Worm (Caenorhabditis elegans) whole organism, L3 larva: ENCODE measurements around the gene unc-104.

Source experiments
- R02D3.7 ChIP-seq: fragments of 150-350 bp; optimal IDR thresholded peaks from 2 replicates; lab custom pipeline; 2014; ENCODE audit warnings: missing biosample characterization, missing genetic modification characterization
- aly-2 ChIP-seq: fragments of 150-350 bp; optimal IDR thresholded peaks from 2 replicates; lab custom pipeline; 2014; ENCODE audit warnings: missing biosample characterization, missing genetic modification characterization
- ceh-28 ChIP-seq: fragments of 150-350 bp; optimal IDR thresholded peaks from 2 replicates; lab custom pipeline; 2014; ENCODE audit warnings: missing biosample characterization, missing genetic modification reagents, missing genetic modification characterization
- egl-27 ChIP-seq: sonication (generic microtip); optimal IDR thresholded peaks from 4 replicates; lab custom pipeline; 2017; ENCODE audit warnings: missing biosample characterization, missing genetic modification reagents, missing genetic modification characterization
- elt-1 ChIP-seq: fragments of 150-350 bp; optimal IDR thresholded peaks from 2 replicates; lab custom pipeline; 2014; ENCODE audit warnings: missing biosample characterization, missing genetic modification characterization
- elt-2 ChIP-seq: sonication (generic microtip); optimal IDR thresholded peaks from 2 replicates; lab custom pipeline; 2016; ENCODE audit warnings: missing genetic modification reagents, mild to moderate bottlenecking, missing genetic modification characterization, missing compliant biosample characterization
- elt-3 ChIP-seq, 3 experiments: fragments of 150-350 bp in 1 of 3; sonication (generic microtip) in 2 of 3; optimal IDR thresholded peaks; 2 replicates in 2 of 3; 4 replicates in 1 of 3; lab custom pipeline; 2014 to 2017; ENCODE audit warnings: missing biosample characterization in 3 of 3, missing genetic modification characterization in 3 of 3
- eor-1 ChIP-seq, 2 experiments: fragments of 150-350 bp; optimal IDR thresholded peaks; 2 replicates each; lab custom pipeline; 2014 to 2018; ENCODE audit warnings: missing biosample characterization in 2 of 2, missing genetic modification characterization in 2 of 2
- fkh-10 ChIP-seq: sonication (generic microtip); optimal IDR thresholded peaks from 2 replicates; lab custom pipeline; 2017; ENCODE audit warnings: missing biosample characterization, missing genetic modification reagents, missing genetic modification characterization
- fkh-2 ChIP-seq: fragments of 150-350 bp; optimal IDR thresholded peaks from 2 replicates; lab custom pipeline; 2014; ENCODE audit warnings: missing biosample characterization, missing genetic modification reagents, missing genetic modification characterization
- fos-1 ChIP-seq: fragments of 150-350 bp; optimal IDR thresholded peaks from 2 replicates; lab custom pipeline; 2014; ENCODE audit warnings: missing biosample characterization, missing genetic modification characterization
- hmg-11 ChIP-seq: sonication (generic microtip); optimal IDR thresholded peaks from 2 replicates; lab custom pipeline; 2016; ENCODE audit warnings: missing genetic modification characterization, missing compliant biosample characterization
- jun-1 ChIP-seq: fragments of 150-350 bp; optimal IDR thresholded peaks from 2 replicates; lab custom pipeline; 2014; ENCODE audit warnings: missing biosample characterization, missing genetic modification reagents, missing genetic modification characterization
- lin-15B ChIP-seq: fragments of 150-350 bp; optimal IDR thresholded peaks from 2 replicates; lab custom pipeline; 2014; ENCODE audit warnings: missing biosample characterization, missing genetic modification characterization
- lsy-12 ChIP-seq: sonication (generic microtip); optimal IDR thresholded peaks from 2 replicates; lab custom pipeline; 2016; ENCODE audit warnings: mild to moderate bottlenecking, missing genetic modification characterization, missing compliant biosample characterization
- mdl-1 ChIP-seq: fragments of 150-350 bp; optimal IDR thresholded peaks from 2 replicates; lab custom pipeline; 2014; ENCODE audit warnings: missing biosample characterization, missing genetic modification characterization
- mml-1 ChIP-seq: fragments of 150-350 bp; sonication (generic microtip); optimal IDR thresholded peaks from 3 replicates; lab custom pipeline; 2014; ENCODE audit warnings: missing biosample characterization, missing genetic modification characterization
- nfya-1 ChIP-seq: sonication (generic microtip); optimal IDR thresholded peaks from 2 replicates; lab custom pipeline; 2017; ENCODE audit warnings: missing genetic modification characterization, mild to moderate bottlenecking, missing compliant biosample characterization, antibody characterized with exemption, moderate library complexity; ENCODE audit not compliant: insufficient read depth
- nhr-11 ChIP-seq: fragments of 150-350 bp; optimal IDR thresholded peaks from 2 replicates; lab custom pipeline; 2014; ENCODE audit warnings: missing biosample characterization, missing genetic modification characterization
- nhr-12 ChIP-seq: fragments of 150-350 bp; optimal IDR thresholded peaks from 2 replicates; lab custom pipeline; 2014; ENCODE audit warnings: missing biosample characterization, missing genetic modification characterization
- nhr-23 ChIP-seq: fragments of 150-350 bp; optimal IDR thresholded peaks from 2 replicates; lab custom pipeline; 2014; ENCODE audit warnings: missing biosample characterization, missing genetic modification reagents, missing genetic modification characterization
- nhr-28 ChIP-seq: fragments of 150-350 bp; optimal IDR thresholded peaks from 2 replicates; lab custom pipeline; 2014; ENCODE audit warnings: missing biosample characterization, missing genetic modification characterization
- nhr-43 ChIP-seq: sonication (generic microtip); optimal IDR thresholded peaks from 2 replicates; lab custom pipeline; 2016; ENCODE audit warnings: mild to moderate bottlenecking, missing genetic modification characterization, missing compliant biosample characterization; ENCODE audit not compliant: poor library complexity, severe bottlenecking
- nhr-77 ChIP-seq: fragments of 150-350 bp; optimal IDR thresholded peaks from 2 replicates; lab custom pipeline; 2014; ENCODE audit warnings: missing biosample characterization, missing genetic modification characterization
- pha-4 ChIP-seq: fragments of 150-350 bp; optimal IDR thresholded peaks from 2 replicates; lab custom pipeline; 2014; ENCODE audit warnings: missing biosample characterization, missing genetic modification reagents, missing genetic modification characterization
- pqm-1 ChIP-seq: fragments of 150-350 bp; optimal IDR thresholded peaks from 2 replicates; lab custom pipeline; 2017; ENCODE audit warnings: missing biosample characterization, missing genetic modification characterization, inconsistent platforms
- sea-2 ChIP-seq: fragments of 150-350 bp; sonication (generic microtip); optimal IDR thresholded peaks from 4 replicates; lab custom pipeline; 2014; ENCODE audit warnings: missing biosample characterization, missing genetic modification reagents, missing genetic modification characterization
- snpc-4 ChIP-seq: fragments of 150-350 bp; optimal IDR thresholded peaks from 2 replicates; lab custom pipeline; 2014; ENCODE audit warnings: missing biosample characterization, missing genetic modification characterization
- tbx-2 ChIP-seq: sonication (generic microtip); optimal IDR thresholded peaks from 2 replicates; lab custom pipeline; 2016; ENCODE audit warnings: mild to moderate bottlenecking, missing genetic modification characterization, missing compliant biosample characterization
- unc-39 ChIP-seq: sonication (generic microtip); optimal IDR thresholded peaks from 4 replicates; lab custom pipeline; 2017; ENCODE audit warnings: missing biosample characterization, missing genetic modification characterization
- zag-1 ChIP-seq: fragments of 150-350 bp; optimal IDR thresholded peaks from 2 replicates; lab custom pipeline; 2014; ENCODE audit warnings: missing biosample characterization, missing genetic modification characterization
- ztf-11 ChIP-seq: fragments of 150-350 bp; optimal IDR thresholded peaks from 2 replicates; lab custom pipeline; 2014; ENCODE audit warnings: missing biosample characterization, missing genetic modification characterization
- ztf-4 ChIP-seq: fragments of 150-350 bp; optimal IDR thresholded peaks from 2 replicates; lab custom pipeline; 2014; ENCODE audit warnings: missing biosample characterization, missing genetic modification characterization

The unc-104 gene

DNA sequence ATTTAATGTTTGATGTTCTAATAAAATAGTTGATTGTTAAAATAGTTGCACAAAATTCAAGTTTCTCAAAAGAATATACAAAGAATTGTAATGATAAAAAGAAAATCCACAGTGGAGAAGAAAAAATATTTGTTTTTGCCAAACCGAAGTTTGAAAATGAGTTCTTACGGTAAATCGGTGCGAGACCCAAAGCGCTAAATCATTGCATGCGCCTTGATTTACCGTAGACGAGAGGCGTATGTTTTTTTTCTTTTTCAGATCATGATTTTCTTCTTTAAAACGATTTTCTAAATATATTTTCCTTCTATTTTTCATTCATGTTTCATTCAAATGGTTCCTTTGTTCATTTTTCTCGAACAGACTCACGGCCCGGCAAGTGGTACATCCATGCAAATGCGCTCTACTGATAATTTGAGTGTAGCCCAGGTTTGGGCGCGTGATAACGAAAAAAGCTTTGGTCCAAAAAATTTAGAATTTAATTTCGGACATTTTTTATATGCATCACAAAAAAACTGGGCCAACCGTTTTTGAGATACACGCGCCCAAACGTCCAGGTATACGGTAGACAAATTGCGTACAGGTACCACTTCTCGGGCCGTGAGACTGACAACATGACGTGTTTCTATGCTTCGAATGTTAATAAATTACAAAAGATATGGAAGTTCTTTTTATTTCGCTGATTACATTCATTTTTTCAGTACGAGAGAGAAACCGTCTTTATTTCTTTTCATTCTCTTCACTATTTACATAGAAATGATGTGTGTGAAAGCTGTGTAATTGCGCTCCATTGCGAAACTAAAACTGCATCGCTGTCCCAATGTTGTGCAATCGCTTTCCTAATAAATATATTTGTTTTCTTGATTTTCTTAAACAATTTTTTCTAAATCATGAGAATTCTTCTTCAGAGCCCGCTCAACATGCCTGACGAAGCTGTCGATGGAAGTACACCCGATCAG, 30.4 kb downstream of the unc-104 start, which contains the start of gene znf-598:
Gene znf-598 (plus strand): TSS at position 906 of the 956 bp plus-strand sequence.
- TF ChIP-seq fkh-10 (no peak), elt-2 (peak; percentile 72), unc-39 (tag; lab: Kevin White, UChicago) (no peak), nhr-11 (no peak), nfya-1 (tag; lab: Kevin White, UChicago) (no peak), lin-15B (peak; percentile 64), pqm-1 (peak; percentile 40), fos-1 (tag; lab: Kevin White, UChicago) (no peak), zag-1 (tag; lab: Kevin White, UChicago) (no peak), snpc-4 (tag; lab: Kevin White, UChicago) (peak; percentile 64), eor-1 (tag; optimal IDR thresholded peaks at IDR 0.05; lab: Kevin White, UChicago) (no peak), nhr-23 (peak; percentile 16), hmg-11 (tag; lab: Kevin White, UChicago) (no peak), pha-4 (peak; percentile 84), fkh-2 (tag; lab: Kevin White, UChicago) (no peak), elt-3 (tag; optimal IDR thresholded peaks at IDR 0.05; lab: Kevin White, UChicago) (no peak), nhr-28 (tag; lab: Kevin White, UChicago) (no peak)

DNA sequence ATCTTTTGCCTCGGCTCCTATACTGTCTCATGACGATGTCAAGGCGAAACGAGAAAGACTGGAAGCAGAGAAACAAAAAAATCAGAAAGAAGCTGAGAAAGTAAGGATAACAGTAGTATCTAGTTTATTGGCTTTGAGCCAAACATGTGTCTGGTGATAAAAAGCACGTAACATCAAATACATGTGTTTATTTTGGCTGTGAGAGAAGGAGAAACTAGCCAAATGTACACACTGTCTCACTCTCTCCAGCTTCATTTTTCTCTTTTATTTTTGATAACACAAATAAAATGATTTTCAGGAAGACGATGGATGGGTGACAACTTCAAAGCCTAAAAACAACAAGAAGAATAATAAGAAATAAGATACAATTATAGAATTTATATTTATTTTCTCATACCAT, 34.7 kb downstream of the unc-104 start:
- TF ChIP-seq tbx-2 (tag; lab: Kevin White, UChicago) = no peak
- peak; percentile 68 for TF ChIP-seq pha-4

DNA sequence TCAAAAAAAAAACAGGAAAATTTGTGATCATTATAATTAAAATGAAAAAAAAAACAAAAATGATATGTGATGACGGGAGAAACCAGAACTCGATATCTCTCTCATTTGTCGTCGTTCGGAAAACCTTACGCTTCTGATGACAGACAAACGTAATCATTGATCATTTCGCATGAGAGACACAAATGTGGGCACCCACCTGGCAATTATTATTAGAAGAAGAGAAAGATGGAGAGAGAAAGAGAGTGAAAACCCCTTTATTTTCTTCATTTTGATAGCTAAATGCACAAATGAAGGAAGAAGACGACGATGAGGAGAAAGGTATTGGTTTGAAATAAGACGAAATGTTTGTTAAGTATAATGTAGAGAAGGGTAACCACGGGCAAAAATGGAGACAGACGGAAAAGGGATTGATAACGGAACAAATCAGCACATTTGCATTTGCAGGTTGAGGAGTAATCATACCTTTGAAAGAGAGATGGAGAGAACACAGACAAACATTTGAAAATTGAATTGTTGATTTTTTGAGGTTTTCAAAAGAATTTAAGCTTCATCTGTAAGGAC, 36.4 kb downstream of the unc-104 start:
- no peak for TF ChIP-seq R02D3.7 (tag; lab: Kevin White, UChicago)
- no peak for TF ChIP-seq ztf-11 (tag; lab: Kevin White, UChicago)
- peak; percentile 47 for TF ChIP-seq pha-4
- no peak for TF ChIP-seq lsy-12 (tag; lab: Kevin White, UChicago)
- TF ChIP-seq pqm-1 = peak; percentile 63
- TF ChIP-seq elt-2 = peak; percentile 78

DNA sequence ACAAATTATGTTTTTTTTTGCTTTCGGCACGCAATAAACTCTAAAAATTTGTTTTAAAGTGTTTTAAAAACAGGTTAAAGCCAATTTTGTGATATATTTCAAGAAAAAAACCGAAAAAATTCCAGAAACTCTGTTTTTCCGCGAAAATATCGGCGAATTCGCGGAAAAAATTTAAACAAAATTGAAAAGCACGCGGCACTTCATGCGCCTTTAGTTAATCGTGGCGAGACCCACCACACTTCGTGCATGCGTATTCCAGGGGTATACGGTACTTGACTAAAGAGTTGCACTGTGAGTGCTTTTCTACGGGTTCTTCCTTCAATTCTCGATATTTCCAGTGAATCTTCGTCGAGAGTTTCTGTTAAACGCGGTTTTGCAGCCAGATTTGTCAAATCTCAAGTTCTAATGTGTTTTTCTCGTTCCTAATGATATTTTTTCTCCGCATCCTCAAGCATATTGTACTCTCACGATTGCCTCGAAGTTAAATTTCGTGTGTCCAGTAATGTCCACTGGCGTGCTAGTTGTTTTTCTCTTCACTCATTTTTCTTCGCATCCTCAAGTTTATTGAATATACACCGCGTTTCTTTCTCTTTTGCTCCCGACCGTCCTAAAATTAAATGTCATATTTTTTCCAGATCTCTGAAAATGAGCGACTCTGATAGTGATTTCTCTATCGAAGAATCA, 43.0 kb downstream of the unc-104 start, which contains the start of gene cin-4:
Gene cin-4 (plus strand): TSS at position 634 of the 684 bp plus-strand sequence.
- no peak for TF ChIP-seq nhr-77 (tag; lab: Kevin White, UChicago)
- TF ChIP-seq nfya-1 (tag; lab: Kevin White, UChicago) = no peak
- no peak for TF ChIP-seq snpc-4 (tag; lab: Kevin White, UChicago)
- no peak for TF ChIP-seq ztf-4 (tag; lab: Kevin White, UChicago)
- no peak for TF ChIP-seq nhr-11
- no peak for TF ChIP-seq fos-1 (tag; lab: Kevin White, UChicago)
- TF ChIP-seq elt-3 (tag; optimal IDR thresholded peaks at IDR 0.05; lab: Kevin White, UChicago) = no peak
- no peak for TF ChIP-seq jun-1 (tag; lab: Kevin White, UChicago)
- TF ChIP-seq ceh-28 = no peak
- no peak for TF ChIP-seq sea-2
- no peak for TF ChIP-seq mdl-1 (tag; lab: Kevin White, UChicago)
- TF ChIP-seq zag-1 (tag; lab: Kevin White, UChicago) = no peak
- no peak for TF ChIP-seq nhr-12 (tag; lab: Kevin White, UChicago)
- no peak for TF ChIP-seq nhr-43 (tag; lab: Kevin White, UChicago)

DNA sequence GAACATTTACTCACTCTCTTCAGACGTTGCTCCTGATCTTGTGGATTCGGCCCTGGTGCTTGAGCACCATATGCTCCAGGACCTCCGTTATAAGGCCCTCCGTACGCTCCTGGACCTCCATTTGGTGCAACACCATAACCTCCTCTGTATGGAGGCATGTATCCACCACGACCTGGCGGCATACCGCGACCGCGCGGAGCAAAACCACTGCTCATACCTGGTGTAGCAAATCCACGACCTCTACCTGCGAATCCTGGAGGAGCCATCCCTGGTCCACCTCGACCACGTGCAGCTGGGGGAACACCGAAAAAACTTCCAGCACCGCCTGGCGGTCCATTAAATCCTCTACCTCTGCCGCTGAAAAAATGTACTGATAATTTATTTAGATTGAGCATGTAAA, 54.7 kb downstream of the unc-104 start:
- no peak for TF ChIP-seq egl-27 (tag; lab: Kevin White, UChicago)
- TF ChIP-seq snpc-4 (tag; lab: Kevin White, UChicago) = no peak
- TF ChIP-seq ceh-28 = no peak
- TF ChIP-seq aly-2 (tag; lab: Kevin White, UChicago) = no peak
- TF ChIP-seq nhr-28 (tag; lab: Kevin White, UChicago) = no peak
- TF ChIP-seq fkh-2 (tag; lab: Kevin White, UChicago) = no peak
- TF ChIP-seq mml-1 (tag; lab: Kevin White, UChicago) = no peak
- TF ChIP-seq mdl-1 (tag; lab: Kevin White, UChicago) = no peak
- no peak for TF ChIP-seq elt-1 (tag; lab: Kevin White, UChicago)
- TF ChIP-seq nhr-43 (tag; lab: Kevin White, UChicago) = no peak
- TF ChIP-seq, all 47 proteins: peak for 0
